Worm (Caenorhabditis elegans): ENCODE results near the gene C25F9.6.

Gene C25F9.6

DNA sequence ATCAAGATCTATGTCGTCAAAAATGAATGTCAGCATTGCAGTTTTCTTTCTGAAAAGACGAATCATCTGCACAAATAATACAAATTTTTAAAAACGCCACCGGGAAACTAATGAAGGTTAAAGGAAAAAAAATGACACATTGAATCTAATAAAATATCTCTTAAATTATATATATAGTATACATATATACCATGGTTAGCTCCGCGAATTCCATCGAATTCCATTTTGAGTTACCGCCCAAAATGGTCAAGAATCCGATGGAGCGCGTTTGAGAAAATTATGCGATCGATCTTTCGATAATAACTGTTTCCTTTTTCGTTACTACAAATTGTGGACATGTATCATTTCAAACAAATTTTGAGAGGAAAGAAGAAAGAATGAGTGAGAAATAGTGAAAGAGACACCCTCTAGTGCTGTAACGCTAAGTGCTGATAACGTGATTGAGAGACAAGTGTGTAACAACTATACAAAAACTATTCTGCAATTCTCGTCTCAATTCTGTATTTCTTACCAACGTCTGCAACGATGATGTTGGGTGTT lies at the start of gene C25F9.6, which contains the start of gene C25F9.10:
TSS of gene C25F9.6 (minus strand) at position 51 of the 540 bp plus-strand sequence.
TSS of gene C25F9.10 (plus strand) at position 454 of the 540 bp plus-strand sequence.
- TF ChIP-seq flt-1 (GFP tag; IDR thresholded peaks at IDR 0.05) (no peak), tab-1 (GFP tag; IDR thresholded peaks at IDR 0.05) (no peak), T22C8.4 (GFP tag; IDR thresholded peaks at IDR 0.05) (no peak), ztf-29 (GFP tag; IDR thresholded peaks at IDR 0.05) (no peak), ztf-23 (GFP tag; IDR thresholded peaks at IDR 0.05) (no peak), klf-2 (GFP tag; conservative IDR thresholded peaks at IDR 0.05) (no peak), cog-1 (tag; optimal IDR thresholded peaks at IDR 0.05) (no peak), med-1 (GFP tag; optimal IDR thresholded peaks at IDR 0.05; ENCODE audit: insufficient read depth) (no peak)

DNA sequence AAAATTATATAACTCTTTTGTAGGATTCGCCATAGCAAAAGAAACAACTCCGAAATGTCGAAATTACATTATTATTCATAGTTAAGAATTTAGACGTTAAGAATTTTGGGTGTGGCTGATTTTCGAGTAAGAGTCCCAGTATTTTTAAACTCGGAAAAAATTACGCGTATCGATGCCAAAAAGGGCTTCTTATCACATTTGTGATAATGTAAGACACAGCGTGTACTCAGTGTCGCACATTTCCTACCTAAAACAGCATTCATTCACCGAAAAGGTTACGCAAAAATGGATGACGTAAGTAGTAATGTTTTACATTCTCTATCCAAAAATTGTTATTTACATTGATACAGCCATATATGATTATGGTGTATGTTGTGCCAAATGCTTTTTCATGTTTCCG lies 44.4 kb upstream of the C25F9.6 start, which contains the start of gene M04C3.5:
TSS of gene M04C3.5 (plus strand) at position 190 of the 400 bp plus-strand sequence.
- TF ChIP-seq tab-1 (GFP tag; IDR thresholded peaks at IDR 0.05) (no peak), ref-1 (GFP tag; conservative IDR thresholded peaks at IDR 0.05) (no peak), med-1 (GFP tag; optimal IDR thresholded peaks at IDR 0.05; ENCODE audit: insufficient read depth) (no peak), flt-1 (GFP tag; IDR thresholded peaks at IDR 0.05) (no peak), ztf-29 (GFP tag; IDR thresholded peaks at IDR 0.05) (no peak), T22C8.4 (GFP tag; IDR thresholded peaks at IDR 0.05) (no peak), cog-1 (tag; optimal IDR thresholded peaks at IDR 0.05) (no peak), klf-2 (GFP tag; conservative IDR thresholded peaks at IDR 0.05) (no peak), ztf-23 (GFP tag; IDR thresholded peaks at IDR 0.05) (no peak)

DNA sequence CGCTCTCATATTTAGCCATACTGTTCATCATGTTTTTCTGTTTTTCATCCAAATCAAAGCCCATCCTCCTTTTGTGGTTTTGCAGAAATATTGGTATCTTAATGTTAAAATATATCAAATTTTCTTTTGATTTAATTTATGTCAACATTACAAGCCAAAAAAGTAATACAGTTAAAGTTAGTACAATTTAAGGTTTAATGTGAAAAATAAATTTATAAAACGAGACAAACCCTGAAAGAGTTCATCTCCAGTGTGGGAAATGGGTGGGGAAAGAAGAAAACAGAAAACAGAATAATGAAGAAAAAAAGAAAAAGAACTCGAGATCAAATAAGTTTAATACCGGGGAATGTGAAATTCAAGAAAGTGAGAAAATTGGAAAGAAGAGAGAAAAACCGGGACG lies 43.7 kb upstream of the C25F9.6 start, which contains the start of gene M04C3.2:
TSS of gene M04C3.2 (minus strand) at position 101 of the 400 bp plus-strand sequence.
- no peak for TF ChIP-seq ref-1 (GFP tag; conservative IDR thresholded peaks at IDR 0.05)
- no peak for TF ChIP-seq flt-1 (GFP tag; IDR thresholded peaks at IDR 0.05)
- TF ChIP-seq cog-1 (tag; optimal IDR thresholded peaks at IDR 0.05): no peak
- no peak for TF ChIP-seq ztf-29 (GFP tag; IDR thresholded peaks at IDR 0.05)
- TF ChIP-seq klf-2 (GFP tag; conservative IDR thresholded peaks at IDR 0.05): no peak
- no peak for TF ChIP-seq ztf-23 (GFP tag; IDR thresholded peaks at IDR 0.05)
- no peak for TF ChIP-seq tab-1 (GFP tag; IDR thresholded peaks at IDR 0.05)
- TF ChIP-seq T22C8.4 (GFP tag; IDR thresholded peaks at IDR 0.05): no peak
- no peak for TF ChIP-seq med-1 (GFP tag; optimal IDR thresholded peaks at IDR 0.05; ENCODE audit: insufficient read depth)

DNA sequence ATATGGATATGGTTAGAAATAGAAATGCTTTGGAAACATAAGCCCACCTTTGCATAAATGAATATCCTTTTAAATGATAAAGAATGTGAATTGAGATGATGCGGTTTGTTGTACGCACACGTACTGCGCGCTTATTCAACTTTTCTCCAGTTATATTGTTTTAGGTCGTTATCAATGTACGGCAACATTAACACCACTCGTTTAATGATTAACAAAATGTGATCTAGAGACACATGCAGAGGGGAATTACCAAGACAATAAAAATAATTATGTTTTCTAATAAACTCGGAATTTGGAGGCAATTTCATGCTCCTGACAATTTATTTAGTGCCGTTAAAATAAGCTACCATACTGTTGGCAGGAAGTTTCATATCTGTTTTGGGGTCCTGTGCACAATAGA lies 40.3 kb upstream of the C25F9.6 start, which contains the start of gene M04C3.1:
TSS of gene M04C3.1 (minus strand) at position 164 of the 400 bp plus-strand sequence.
- TF ChIP-seq cog-1 (tag; optimal IDR thresholded peaks at IDR 0.05) (no peak), med-1 (GFP tag; optimal IDR thresholded peaks at IDR 0.05; ENCODE audit: insufficient read depth) (no peak), T22C8.4 (GFP tag; IDR thresholded peaks at IDR 0.05) (no peak), ztf-23 (GFP tag; IDR thresholded peaks at IDR 0.05) (no peak), flt-1 (GFP tag; IDR thresholded peaks at IDR 0.05) (no peak), klf-2 (GFP tag; conservative IDR thresholded peaks at IDR 0.05) (no peak), ref-1 (GFP tag; conservative IDR thresholded peaks at IDR 0.05) (no peak), tab-1 (GFP tag; IDR thresholded peaks at IDR 0.05) (no peak), ztf-29 (GFP tag; IDR thresholded peaks at IDR 0.05) (no peak)

DNA sequence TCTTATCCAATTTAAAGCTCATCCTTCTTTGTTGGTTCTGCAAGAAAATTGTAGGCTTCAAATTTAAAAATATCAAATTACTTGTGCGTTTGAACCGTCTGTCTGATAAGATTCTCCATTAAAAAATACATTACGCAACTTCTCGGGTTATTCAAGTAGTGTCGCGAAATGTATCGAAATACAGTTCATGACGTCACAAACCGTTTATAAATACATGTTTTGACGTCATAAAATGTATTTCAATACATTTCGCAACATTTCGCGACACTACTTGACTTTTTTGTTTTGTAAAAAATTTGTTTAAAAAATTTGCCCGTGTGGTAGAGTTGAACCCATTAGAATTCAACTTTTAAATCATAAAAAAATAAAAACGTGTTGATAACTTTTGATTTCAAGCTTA lies 38.5 kb upstream of the C25F9.6 start:
- no peak for TF ChIP-seq ztf-23 (GFP tag; IDR thresholded peaks at IDR 0.05)
- TF ChIP-seq tab-1 (GFP tag; IDR thresholded peaks at IDR 0.05): no peak
- no peak for TF ChIP-seq T22C8.4 (GFP tag; IDR thresholded peaks at IDR 0.05)
- no peak for TF ChIP-seq ztf-29 (GFP tag; IDR thresholded peaks at IDR 0.05)
- TF ChIP-seq med-1 (GFP tag; optimal IDR thresholded peaks at IDR 0.05; ENCODE audit: insufficient read depth): no peak
- no peak for TF ChIP-seq flt-1 (GFP tag; IDR thresholded peaks at IDR 0.05)
- TF ChIP-seq ref-1 (GFP tag; conservative IDR thresholded peaks at IDR 0.05): no peak
- no peak for TF ChIP-seq klf-2 (GFP tag; conservative IDR thresholded peaks at IDR 0.05)
- TF ChIP-seq cog-1 (tag; optimal IDR thresholded peaks at IDR 0.05): no peak

DNA sequence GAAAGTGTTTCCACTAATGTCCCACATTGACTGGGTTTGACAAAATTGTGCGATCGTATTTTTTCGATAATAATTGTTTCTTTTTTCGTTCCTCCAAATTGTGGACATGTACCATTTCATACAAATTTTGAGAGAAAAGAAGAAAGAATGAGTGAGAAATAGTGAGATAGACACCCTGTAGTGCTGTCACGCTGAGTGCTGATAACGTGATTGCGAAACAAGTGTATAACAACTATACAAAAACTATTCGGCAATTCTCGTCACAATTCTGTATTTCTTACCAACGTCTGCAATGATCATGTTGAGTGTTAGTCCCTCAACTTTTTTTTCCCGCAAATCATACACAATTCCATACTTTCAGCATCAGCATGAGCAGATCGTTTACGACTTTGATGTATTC lies 31.2 kb upstream of the C25F9.6 start, which contains the start of gene C25F9.14:
TSS of gene C25F9.14 (plus strand) at position 178 of the 400 bp plus-strand sequence.
- TF ChIP-seq flt-1 (GFP tag; IDR thresholded peaks at IDR 0.05): no peak

DNA sequence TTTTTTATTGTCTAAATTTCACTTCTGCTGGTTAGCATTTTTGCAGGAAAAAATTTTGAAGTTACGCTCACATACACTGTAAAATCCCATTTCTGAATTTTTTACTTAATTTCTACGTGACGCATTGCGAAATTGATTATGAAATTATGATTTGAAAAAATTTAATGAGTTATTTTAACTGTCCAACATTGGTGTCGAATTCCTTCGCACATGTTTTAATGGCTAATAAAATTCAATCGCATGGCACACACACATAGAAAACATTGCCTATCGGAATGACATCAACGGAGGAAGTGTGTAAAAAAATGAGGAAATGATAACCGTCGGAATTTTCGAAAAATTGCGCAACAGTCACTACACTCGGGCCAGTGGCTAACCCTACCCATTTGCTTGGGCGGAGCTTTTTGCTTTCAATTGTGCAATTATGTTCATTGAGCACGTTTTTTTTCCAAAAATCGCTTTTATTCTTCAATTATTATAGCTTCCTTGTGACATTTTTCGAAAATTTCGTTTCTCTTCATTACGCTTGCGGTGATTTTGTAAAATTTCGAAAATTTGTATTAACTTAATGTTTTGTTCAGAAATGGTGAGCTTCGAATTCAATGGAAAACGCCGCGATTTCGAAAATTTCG lies 28.8 kb upstream of the C25F9.6 start, which contains the start of gene C25F9.16:
TSS of gene C25F9.16 (plus strand) at position 582 of the 632 bp plus-strand sequence.
- TF ChIP-seq med-1 (GFP tag; optimal IDR thresholded peaks at IDR 0.05; ENCODE audit: insufficient read depth): no peak
- TF ChIP-seq cog-1 (tag; optimal IDR thresholded peaks at IDR 0.05): no peak
- no peak for TF ChIP-seq ztf-29 (GFP tag; IDR thresholded peaks at IDR 0.05)
- TF ChIP-seq klf-2 (GFP tag; conservative IDR thresholded peaks at IDR 0.05): no peak
- no peak for TF ChIP-seq ref-1 (GFP tag; conservative IDR thresholded peaks at IDR 0.05)
- no peak for TF ChIP-seq T22C8.4 (GFP tag; IDR thresholded peaks at IDR 0.05)
- no peak for TF ChIP-seq flt-1 (GFP tag; IDR thresholded peaks at IDR 0.05)
- TF ChIP-seq ztf-23 (GFP tag; IDR thresholded peaks at IDR 0.05): no peak
- TF ChIP-seq tab-1 (GFP tag; IDR thresholded peaks at IDR 0.05): no peak

DNA sequence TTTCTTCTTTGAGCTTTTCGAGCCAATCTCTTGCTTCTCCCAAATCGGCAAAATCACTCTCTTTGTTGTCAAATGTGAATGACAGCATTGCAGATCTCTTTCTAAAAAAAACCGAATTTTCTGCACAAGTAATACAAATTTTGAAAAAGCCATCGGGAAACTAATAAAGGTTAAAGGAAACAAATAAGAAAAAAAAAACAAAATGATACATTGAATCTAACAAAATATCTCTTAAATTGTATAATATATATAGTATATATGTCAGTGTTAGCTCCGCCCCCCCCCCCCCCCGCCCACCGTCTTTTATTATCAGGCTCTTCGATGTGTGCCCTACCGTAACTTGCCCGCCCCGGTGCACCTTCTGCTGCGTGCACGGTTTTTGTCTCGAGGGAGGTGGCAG lies 27.8 kb upstream of the C25F9.6 start, which contains the start of gene C25F9.11:
TSS of gene C25F9.11 (minus strand) at position 101 of the 400 bp plus-strand sequence.
- TF ChIP-seq klf-2 (GFP tag; conservative IDR thresholded peaks at IDR 0.05): no peak
- no peak for TF ChIP-seq ztf-23 (GFP tag; IDR thresholded peaks at IDR 0.05)
- no peak for TF ChIP-seq flt-1 (GFP tag; IDR thresholded peaks at IDR 0.05)
- TF ChIP-seq med-1 (GFP tag; optimal IDR thresholded peaks at IDR 0.05; ENCODE audit: insufficient read depth): no peak
- TF ChIP-seq cog-1 (tag; optimal IDR thresholded peaks at IDR 0.05): no peak
- TF ChIP-seq tab-1 (GFP tag; IDR thresholded peaks at IDR 0.05): no peak

DNA sequence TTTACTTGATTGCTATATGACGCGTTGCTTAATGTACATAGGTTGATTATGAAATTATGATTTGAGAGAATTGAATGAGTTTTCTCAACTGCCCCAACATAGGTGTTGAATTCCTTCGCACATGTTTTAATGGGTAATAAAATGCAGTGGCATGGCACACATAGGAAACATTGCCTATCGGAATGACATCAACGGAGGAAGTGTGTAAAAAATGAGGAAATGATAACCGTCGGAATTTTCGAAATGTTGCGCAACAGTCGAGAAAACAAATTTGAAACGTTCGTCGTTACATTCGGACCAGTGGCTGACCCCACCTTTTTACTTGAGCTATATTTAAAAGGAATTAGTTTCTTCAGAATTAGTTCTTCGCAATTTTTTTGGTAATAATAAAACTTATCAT lies 26.9 kb upstream of the C25F9.6 start:
- TF ChIP-seq klf-2 (GFP tag; conservative IDR thresholded peaks at IDR 0.05) (no peak), med-1 (GFP tag; optimal IDR thresholded peaks at IDR 0.05; ENCODE audit: insufficient read depth) (no peak), cog-1 (tag; optimal IDR thresholded peaks at IDR 0.05) (no peak), ztf-29 (GFP tag; IDR thresholded peaks at IDR 0.05) (no peak), ztf-23 (GFP tag; IDR thresholded peaks at IDR 0.05) (no peak), flt-1 (GFP tag; IDR thresholded peaks at IDR 0.05) (no peak), tab-1 (GFP tag; IDR thresholded peaks at IDR 0.05) (no peak)
